Worm (Caenorhabditis elegans) whole organism, L2 larva: Measurements from ENCODE around the gene Y50D4B.2.

ENCODE experiments used
- ceh-16 ChIP-seq: fragments of 150-350 bp; optimal IDR thresholded peaks from 2 replicates; lab custom pipeline; 2014; ENCODE audit warnings: missing biosample characterization, missing genetic modification characterization
- lsy-2 ChIP-seq, 2 experiments: fragments of 150-350 bp in 1 of 2; sonication (generic microtip) in 1 of 2; optimal IDR thresholded peaks; 2 replicates each; lab custom pipeline; 2014 to 2017; ENCODE audit warnings: missing biosample characterization in 2 of 2, missing genetic modification characterization in 2 of 2
- nhr-25 ChIP-seq: fragments of 150-350 bp; sonication (generic microtip); optimal IDR thresholded peaks from 3 replicates; lab custom pipeline; 2014; ENCODE audit warnings: missing biosample characterization, missing genetic modification characterization
- nhr-6 ChIP-seq: fragments of 150-350 bp; optimal IDR thresholded peaks from 2 replicates; lab custom pipeline; 2014; ENCODE audit warnings: missing biosample characterization, missing genetic modification characterization
- skn-1 ChIP-seq: sonication (generic microtip); optimal IDR thresholded peaks from 2 replicates; lab custom pipeline; 2017; ENCODE audit warnings: missing biosample characterization, missing genetic modification characterization
- sma-9 ChIP-seq, 2 experiments: fragments of 150-350 bp in 1 of 2; sonication (generic microtip) in 1 of 2; optimal IDR thresholded peaks; 2 replicates each; lab custom pipeline; 2014 to 2016; ENCODE audit warnings: missing genetic modification characterization in 2 of 2, mild to moderate bottlenecking in 1 of 2, missing biosample characterization in 1 of 2, missing compliant biosample characterization in 1 of 2, missing genetic modification reagents in 1 of 2, moderate library complexity in 1 of 2
- unc-39 ChIP-seq: fragments of 150-350 bp; optimal IDR thresholded peaks from 2 replicates; lab custom pipeline; 2014; ENCODE audit warnings: missing biosample characterization, missing genetic modification characterization
- unc-62 ChIP-seq: fragments of 150-350 bp; optimal IDR thresholded peaks from 2 replicates; lab custom pipeline; 2014; ENCODE audit warnings: missing biosample characterization, missing genetic modification reagents, missing genetic modification characterization
- ztf-4 ChIP-seq: fragments of 150-350 bp; optimal IDR thresholded peaks from 2 replicates; lab custom pipeline; 2014; ENCODE audit warnings: missing biosample characterization, missing genetic modification characterization

DNA sequence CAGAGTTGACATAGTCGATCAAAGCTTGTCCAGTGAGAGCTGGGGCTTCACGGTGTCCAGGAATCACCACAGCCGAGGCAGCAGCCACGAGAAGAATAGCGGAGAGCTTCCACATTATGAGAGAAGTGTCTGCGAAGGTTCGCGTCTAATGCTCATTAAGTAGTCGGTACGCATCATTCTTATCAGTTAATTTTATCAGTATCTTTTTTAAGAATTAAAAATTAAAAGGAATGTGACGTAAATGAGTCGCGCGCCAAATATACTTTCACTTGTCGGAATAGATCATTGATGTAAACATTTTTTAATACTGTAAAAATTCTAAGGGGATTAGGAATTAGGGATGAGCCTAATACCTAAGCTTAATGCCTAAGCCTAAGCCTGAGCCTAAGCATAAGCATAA is 33.5 kb downstream of the Y50D4B.2 start, which contains the start of gene cpr-5:
- TF ChIP-seq unc-39, result no peak
- TF ChIP-seq ztf-4 (tag; lab: Kevin White, UChicago), result no peak
- no peak for TF ChIP-seq nhr-6 (tag; lab: Kevin White, UChicago)
- no peak for TF ChIP-seq sma-9 (GFP tag; optimal IDR thresholded peaks at IDR 0.05; lab: Kevin White, UChicago)
- TF ChIP-seq sma-9 (tag; optimal IDR thresholded peaks at IDR 0.05; lab: Kevin White, UChicago), result no peak
- no peak for TF ChIP-seq unc-62
- TF ChIP-seq ceh-16 (tag; lab: Kevin White, UChicago), result no peak
- TF ChIP-seq lsy-2 (tag; optimal IDR thresholded peaks at IDR 0.05; lab: Kevin White, UChicago), result no peak
- TF ChIP-seq skn-1 (tag; lab: Kevin White, UChicago), result no peak
- TF ChIP-seq nhr-25 (tag; lab: Kevin White, UChicago), result no peak
